Fruit fly (Drosophila melanogaster) whole organism: Measurements from ENCODE around the gene betaTub97EF.

Experiments
- CG8478 ChIP-seq: fragments of >200 bp; optimal IDR thresholded peaks from 2 replicates; lab custom pipeline; 2018; ENCODE audit warnings: inconsistent platforms
- psq ChIP-seq: fragments of >200 bp; optimal IDR thresholded peaks from 2 replicates; lab custom pipeline; 2017
- usp ChIP-seq: fragments of >200 bp; optimal IDR thresholded peaks from 2 replicates; lab custom pipeline; 2017; ENCODE audit warnings: missing biosample characterization, missing genetic modification characterization, mixed read lengths

DNA sequence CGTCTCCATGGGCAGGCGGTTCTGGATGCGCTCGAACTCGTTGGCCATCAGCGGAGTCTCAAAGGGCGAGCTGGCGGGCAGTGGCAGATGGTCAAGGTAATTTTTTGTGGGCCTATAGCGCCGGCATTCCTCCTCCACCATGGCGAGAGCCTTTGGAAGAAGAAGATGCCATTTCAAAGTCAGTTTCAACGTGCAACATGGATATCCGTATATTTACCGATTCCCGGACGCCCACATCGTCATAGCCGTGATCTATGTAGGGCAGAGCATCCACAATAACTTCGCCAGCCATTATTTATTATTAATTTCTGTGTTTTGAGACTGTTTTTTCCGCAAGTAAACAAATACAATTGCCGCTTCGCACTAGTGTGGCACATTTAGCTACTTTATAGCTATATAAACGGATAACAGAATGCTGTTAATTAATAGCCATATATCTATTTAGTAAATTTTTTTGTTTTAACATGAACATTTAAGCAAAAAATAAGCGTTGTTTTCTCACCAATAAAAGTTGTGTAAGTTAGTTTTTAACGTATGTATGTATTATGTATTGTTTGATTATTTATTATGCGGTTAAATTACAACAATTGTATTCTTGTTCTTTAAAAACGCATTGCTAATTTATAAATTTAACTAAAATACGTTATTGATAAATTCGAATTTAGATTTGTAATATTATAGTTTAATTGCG is 66.1 kb downstream of the betaTub97EF start, which contains the start of gene BCAS2:
- no peak for TF ChIP-seq usp
- no peak for TF ChIP-seq CG8478
- no peak for TF ChIP-seq psq
